Fruit fly (Drosophila melanogaster): ENCODE measurements around the gene cpo.

dm6 chr3R:18013149-18013548, 93.5 kb downstream of the cpo start:
- TF ChIP-seq toe (GFP tag; optimal IDR thresholded peaks at IDR 0.05) (no peak), Hr96 (GFP tag; optimal IDR thresholded peaks at IDR 0.05) (no peak), ovo (GFP tag; optimal IDR thresholded peaks at IDR 0.05) (no peak), CG33017 (tag; optimal IDR thresholded peaks at IDR 0.05) (no peak), CG1620 (GFP tag; optimal IDR thresholded peaks at IDR 0.05) (no peak), kay (GFP tag; ENCODE audit: borderline replicate concordance) (no peak)

Measured in whole organism, adult.